Worm (Caenorhabditis elegans) whole organism, L1 larva: ENCODE data around the gene prx-10.

Experiments used
- C34B4.2 ChIP-seq: sonication (generic microtip); optimal IDR thresholded peaks from 2 replicates; lab custom pipeline; 2017; ENCODE audit warnings: mild to moderate bottlenecking, missing genetic modification characterization, missing compliant biosample characterization
- aha-1 ChIP-seq: fragments of 150-350 bp; optimal IDR thresholded peaks from 2 replicates; lab custom pipeline; 2014; ENCODE audit warnings: missing biosample characterization, missing genetic modification characterization
- aly-2 ChIP-seq: fragments of 150-350 bp; optimal IDR thresholded peaks from 2 replicates; lab custom pipeline; 2014; ENCODE audit warnings: missing biosample characterization, missing genetic modification characterization
- ama-1 ChIP-seq: fragments of 150-350 bp; optimal IDR thresholded peaks from 2 replicates; lab custom pipeline; 2014
- blmp-1 ChIP-seq: fragments of 150-350 bp; optimal IDR thresholded peaks from 2 replicates; lab custom pipeline; 2014; ENCODE audit warnings: missing biosample characterization, missing genetic modification characterization
- ceh-8 ChIP-seq: fragments of 200-800 bp; sonication (Bioruptor generic); optimal IDR thresholded peaks from 2 replicates; lab custom pipeline; 2018; ENCODE audit warnings: mild to moderate bottlenecking, missing genetic modification characterization, moderate library complexity, missing compliant biosample characterization
- ceh-82 ChIP-seq, 3 experiments: fragments of 150-350 bp in 1 of 3; sonication (generic microtip) in 2 of 3; optimal IDR thresholded peaks; 2 replicates each; lab custom pipeline; 2014 to 2017; ENCODE audit warnings: missing biosample characterization in 3 of 3, missing genetic modification characterization in 3 of 3
- ceh-88 ChIP-seq: fragments of 200-800 bp; sonication (Bioruptor generic); IDR thresholded peaks from 2 replicates; pipeline ENCODE4 v1.3.6; 2022; ENCODE audit warnings: missing genetic modification characterization, missing compliant biosample characterization
- ces-1 ChIP-seq: fragments of 150-350 bp; optimal IDR thresholded peaks from 2 replicates; lab custom pipeline; 2014; ENCODE audit warnings: missing biosample characterization, missing genetic modification reagents, missing genetic modification characterization
- dpl-1 ChIP-seq, 3 experiments: fragments of 150-350 bp in 2 of 3; sonication (generic microtip) in 1 of 3; optimal IDR thresholded peaks; 2 replicates each; lab custom pipeline; 2014 to 2017; ENCODE audit warnings: missing biosample characterization in 3 of 3, missing genetic modification characterization in 3 of 3, missing genetic modification reagents in 3 of 3
- efl-1 ChIP-seq, 4 experiments: fragments of 150-350 bp; optimal IDR thresholded peaks in 3 of 4; peaks in 1 of 4; 1 replicate in 1 of 4; 2 replicates in 3 of 4; lab custom pipeline; 2014; ENCODE audit warnings: missing biosample characterization in 2 of 4, missing genetic modification characterization in 2 of 4, missing genetic modification reagents in 2 of 4
- efl-3 ChIP-seq: fragments of 200-800 bp; sonication (Bioruptor generic); optimal IDR thresholded peaks from 2 replicates; lab custom pipeline; 2018; ENCODE audit warnings: mild to moderate bottlenecking, missing genetic modification characterization, missing compliant biosample characterization
- egl-13 ChIP-seq: sonication (generic microtip); optimal IDR thresholded peaks from 2 replicates; lab custom pipeline; 2016; ENCODE audit warnings: missing genotype, missing genetic modification reagents, missing genetic modification characterization, missing compliant biosample characterization
- egl-27 ChIP-seq, 2 experiments: fragments of 150-350 bp in 1 of 2; sonication (generic microtip); optimal IDR thresholded peaks; 3 replicates each; lab custom pipeline; 2017 to 2018; ENCODE audit warnings: missing biosample characterization in 2 of 2, missing genetic modification characterization in 2 of 2, missing genetic modification reagents in 2 of 2
- elt-3 ChIP-seq, 6 experiments: fragments of 150-350 bp in 1 of 6; sonication (generic microtip); optimal IDR thresholded peaks; 2 replicates each; lab custom pipeline; 2017 to 2018; ENCODE audit warnings: missing biosample characterization in 6 of 6, missing genetic modification characterization in 6 of 6, inconsistent platforms in 1 of 6
- fkh-8 ChIP-seq: sonication (generic microtip); optimal IDR thresholded peaks from 2 replicates; lab custom pipeline; 2016; ENCODE audit warnings: mild to moderate bottlenecking, missing genetic modification characterization, missing compliant biosample characterization
- grh-1 ChIP-seq: fragments of 200-800 bp; sonication (Bioruptor generic); IDR thresholded peaks from 2 replicates; pipeline ENCODE4 v1.3.6; 2022; ENCODE audit warnings: missing genetic modification reagents, missing genetic modification characterization, missing compliant biosample characterization
- irx-1 ChIP-seq: sonication (generic microtip); optimal IDR thresholded peaks from 2 replicates; lab custom pipeline; 2016; ENCODE audit warnings: missing genetic modification characterization, missing compliant biosample characterization
- isw-1 ChIP-seq: fragments of 200-800 bp; sonication (Bioruptor generic); IDR thresholded peaks from 2 replicates; pipeline ENCODE4 v1.3.6; 2022; ENCODE audit warnings: missing genetic modification characterization, missing compliant biosample characterization
- lin-13 ChIP-seq: fragments of 150-350 bp; optimal IDR thresholded peaks from 2 replicates; lab custom pipeline; 2014; ENCODE audit warnings: missing biosample characterization, missing genetic modification reagents, missing genetic modification characterization
- lin-14 ChIP-seq: fragments of 200-800 bp; sonication (Bioruptor generic); optimal IDR thresholded peaks from 2 replicates; lab custom pipeline; 2018; ENCODE audit warnings: mild to moderate bottlenecking, missing genetic modification characterization, moderate library complexity, missing compliant biosample characterization
- lin-15B ChIP-seq: fragments of 150-350 bp; sonication (generic microtip); optimal IDR thresholded peaks from 3 replicates; lab custom pipeline; 2014; ENCODE audit warnings: missing biosample characterization, missing genetic modification characterization
- lin-35 ChIP-seq, 2 experiments: fragments of 150-350 bp; optimal IDR thresholded peaks; 2 replicates each; lab custom pipeline; 2014; ENCODE audit warnings: missing biosample characterization in 2 of 2, missing genetic modification characterization in 2 of 2, missing genetic modification reagents in 2 of 2
- lin-39 ChIP-seq: fragments of 150-350 bp; optimal IDR thresholded peaks from 2 replicates; lab custom pipeline; 2014; ENCODE audit warnings: missing biosample characterization, missing genetic modification reagents, missing genetic modification characterization
- mef-2 ChIP-seq: fragments of 150-350 bp; optimal IDR thresholded peaks from 2 replicates; lab custom pipeline; 2014; ENCODE audit warnings: missing biosample characterization, missing genetic modification characterization
- mep-1 ChIP-seq: fragments of 150-350 bp; optimal IDR thresholded peaks from 2 replicates; lab custom pipeline; 2014; ENCODE audit warnings: missing biosample characterization, missing genetic modification characterization
- nhr-11 ChIP-seq: fragments of 150-350 bp; optimal IDR thresholded peaks from 2 replicates; lab custom pipeline; 2014; ENCODE audit warnings: missing biosample characterization, missing genetic modification characterization
- nhr-19 ChIP-seq: fragments of 200-800 bp; sonication (Bioruptor generic); conservative IDR thresholded peaks from 2 replicates; pipeline ENCODE4 v1.3.6; 2022; ENCODE audit warnings: missing genetic modification characterization, missing compliant biosample characterization
- nhr-237 ChIP-seq: fragments of 150-350 bp; optimal IDR thresholded peaks from 2 replicates; lab custom pipeline; 2014; ENCODE audit warnings: missing biosample characterization, missing genetic modification characterization
- nhr-47 ChIP-seq: sonication (generic microtip); optimal IDR thresholded peaks from 2 replicates; lab custom pipeline; 2016; ENCODE audit warnings: mild to moderate bottlenecking, missing genetic modification characterization, moderate library complexity, missing compliant biosample characterization
- nhr-71 ChIP-seq: sonication (generic microtip); optimal IDR thresholded peaks from 2 replicates; lab custom pipeline; 2016; ENCODE audit warnings: mild to moderate bottlenecking, missing genetic modification characterization, moderate library complexity, missing compliant biosample characterization
- nhr-76 ChIP-seq: sonication (generic microtip); optimal IDR thresholded peaks from 2 replicates; lab custom pipeline; 2017; ENCODE audit warnings: missing biosample characterization, missing genetic modification characterization
- nhr-77 ChIP-seq: fragments of 150-350 bp; optimal IDR thresholded peaks from 2 replicates; lab custom pipeline; 2014; ENCODE audit warnings: missing biosample characterization, missing genetic modification characterization
- nhr-90 ChIP-seq: sonication (generic microtip); optimal IDR thresholded peaks from 2 replicates; lab custom pipeline; 2016; ENCODE audit warnings: mild to moderate bottlenecking, missing genetic modification characterization, missing compliant biosample characterization; ENCODE audit not compliant: poor library complexity
- pax-3 ChIP-seq: fragments of 200-800 bp; sonication (Bioruptor generic); optimal IDR thresholded peaks from 2 replicates; lab custom pipeline; 2018; ENCODE audit warnings: mild to moderate bottlenecking, missing genetic modification characterization, moderate library complexity, missing compliant biosample characterization
- rnt-1 ChIP-seq: sonication (generic microtip); optimal IDR thresholded peaks from 2 replicates; lab custom pipeline; 2016; ENCODE audit warnings: mild to moderate bottlenecking, missing genetic modification characterization, moderate library complexity, missing compliant biosample characterization
- sptf-1 ChIP-seq: fragments of 150-350 bp; optimal IDR thresholded peaks from 2 replicates; lab custom pipeline; 2014; ENCODE audit warnings: missing biosample characterization, missing genetic modification characterization
- swsn-7 ChIP-seq: sonication (generic microtip); optimal IDR thresholded peaks from 2 replicates; lab custom pipeline; 2016; ENCODE audit warnings: missing genetic modification characterization, missing compliant biosample characterization
- tlp-1 ChIP-seq: fragments of 150-350 bp; optimal IDR thresholded peaks from 2 replicates; lab custom pipeline; 2014; ENCODE audit warnings: missing biosample characterization, missing genetic modification characterization
- unc-130 ChIP-seq: fragments of 150-350 bp; optimal IDR thresholded peaks from 2 replicates; lab custom pipeline; 2017; ENCODE audit warnings: missing biosample characterization, missing genetic modification characterization, inconsistent platforms
- unc-30 ChIP-seq: sonication (generic microtip); optimal IDR thresholded peaks from 2 replicates; lab custom pipeline; 2017; ENCODE audit warnings: missing biosample characterization, missing genetic modification characterization
- unc-86 ChIP-seq: sonication (generic microtip); optimal IDR thresholded peaks from 2 replicates; lab custom pipeline; 2016; ENCODE audit warnings: missing genetic modification characterization, missing compliant biosample characterization
- unc-98 ChIP-seq: fragments of 200-800 bp; sonication (Bioruptor generic); IDR thresholded peaks from 2 replicates; pipeline ENCODE4 v1.3.6; 2022; ENCODE audit warnings: missing genetic modification characterization, missing compliant biosample characterization
- ztf-4 ChIP-seq: fragments of 150-350 bp; optimal IDR thresholded peaks from 2 replicates; lab custom pipeline; 2014; ENCODE audit warnings: missing biosample characterization, missing genetic modification characterization

Gene prx-10

ce11 chrIII:5215375-5215774 is 20.8 kb upstream of the prx-10 start, which contains the start of gene ZC155.4:
Gene ZC155.4, minus strand, starts transcription at chrIII:5215475.
- TF ChIP-seq pax-3 (no peak), nhr-11 (no peak), nhr-47 (no peak), nhr-77 (tag; lab: Kevin White, UChicago) (no peak), egl-27 (tag; optimal IDR thresholded peaks at IDR 0.05; lab: Kevin White, UChicago) (no peak), lin-15B (tag; lab: Kevin White, UChicago) (no peak), lin-13 (no peak), ceh-8 (GFP tag; lab: Kevin White, UChicago) (no peak), lin-39 (no peak), sptf-1 (tag; lab: Kevin White, UChicago) (no peak), fkh-8 (no peak), swsn-7 (tag; lab: Kevin White, UChicago) (no peak), egl-13 (tag; lab: Kevin White, UChicago) (no peak), tlp-1 (tag; lab: Kevin White, UChicago) (no peak)
- TF ChIP-seq, all 84 proteins: peak for 0

ce11 chrIII:5217511-5217910 is 18.7 kb upstream of the prx-10 start, which contains the start of gene cutl-19:
Gene cutl-19, minus strand, starts transcription at chrIII:5217611.
- TF ChIP-seq aha-1 (tag; lab: Kevin White, UChicago): no peak
- TF ChIP-seq efl-1 (optimal IDR thresholded peaks at IDR 0.05; lab: Kevin White, UChicago): no peak
- TF ChIP-seq efl-1 (GFP tag; optimal IDR thresholded peaks at IDR 0.05 in 1 of 2; lab: Kevin White, UChicago): no peak
- no peak for TF ChIP-seq mef-2 (tag; lab: Kevin White, UChicago)
- no peak for TF ChIP-seq fkh-8
- TF ChIP-seq efl-3: no peak
- TF ChIP-seq pax-3: no peak
- no peak for TF ChIP-seq C34B4.2 (tag; lab: Kevin White, UChicago)
- TF ChIP-seq unc-130 (tag; lab: Kevin White, UChicago): no peak
- no peak for TF ChIP-seq rnt-1 (tag; lab: Kevin White, UChicago)

ce11 chrIII:5218687-5219086 is 17.5 kb upstream of the prx-10 start, which contains the start of gene ZC155.2:
Gene ZC155.2, plus strand, starts transcription at chrIII:5218987.
- TF ChIP-seq dpl-1 (GFP tag; optimal IDR thresholded peaks at IDR 0.05; lab: Kevin White, UChicago) (no peak), isw-1 (GFP tag; lab: Robert Waterston, UW) (no peak), nhr-90 (no peak)

DNA sequence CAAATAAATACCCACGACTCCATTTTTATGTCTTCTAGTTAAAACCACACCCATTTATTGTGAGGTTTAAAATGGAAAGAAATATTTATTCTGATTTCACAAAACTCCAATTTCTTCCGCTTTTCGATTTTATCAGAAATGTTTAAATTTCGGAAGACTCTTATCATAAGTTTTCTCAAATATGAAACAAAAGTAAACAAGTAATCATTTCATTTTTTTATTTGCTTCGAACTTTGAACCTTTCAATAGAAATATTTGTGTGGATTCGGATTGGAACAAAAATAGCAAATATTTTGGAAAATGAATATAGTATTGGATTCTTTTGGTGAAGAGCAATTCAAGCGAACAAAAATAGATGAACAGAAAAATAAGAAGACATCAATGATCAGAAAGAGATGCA is 14.4 kb upstream of the prx-10 start:
- TF ChIP-seq grh-1 (GFP tag; lab: Robert Waterston, UW) (no peak), irx-1 (tag; lab: Kevin White, UChicago) (no peak), aly-2 (tag; lab: Kevin White, UChicago) (no peak)

- no peak for TF ChIP-seq efl-1 (optimal IDR thresholded peaks at IDR 0.05; lab: Kevin White, UChicago)
- peak in 1 of 2 experiments; percentile 67 for TF ChIP-seq efl-1 (GFP tag; optimal IDR thresholded peaks at IDR 0.05 in 1 of 2; lab: Kevin White, UChicago)
- peak; percentile 60 for TF ChIP-seq lin-14
- TF ChIP-seq nhr-77 (tag; lab: Kevin White, UChicago): peak; percentile 12
- TF ChIP-seq mep-1 (tag; lab: Kevin White, UChicago): peak; percentile 35
- TF ChIP-seq nhr-71 (tag; lab: Kevin White, UChicago): peak; percentile 8
- no peak for TF ChIP-seq ama-1
- no peak for TF ChIP-seq rnt-1 (tag; lab: Kevin White, UChicago)
- no peak for TF ChIP-seq nhr-237 (tag; lab: Kevin White, UChicago)
These were observed 13.4 kb upstream of the prx-10 start for ce11 chrIII:5222777-5223176.

DNA sequence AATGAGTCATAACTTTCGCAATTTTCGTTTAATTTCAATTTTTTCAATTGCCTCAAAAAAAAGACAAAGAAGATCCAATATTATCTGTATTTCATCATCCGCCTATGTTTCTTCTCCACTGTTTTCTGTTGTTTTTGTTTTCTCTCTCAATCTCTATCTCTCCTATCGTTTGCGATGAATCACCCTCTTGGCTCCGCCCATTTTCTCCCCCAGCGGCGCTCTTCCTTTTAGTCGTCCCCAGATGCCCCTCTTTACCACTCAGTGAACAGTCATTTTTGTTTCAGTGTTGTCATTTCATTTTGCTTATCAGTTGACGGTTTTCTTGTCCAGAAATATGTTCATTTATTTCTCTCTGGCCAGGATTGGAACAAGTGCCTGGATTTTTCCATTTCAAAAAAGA is 11.3 kb upstream of the prx-10 start:
- TF ChIP-seq lin-13 (no peak), lin-35 (GFP tag; optimal IDR thresholded peaks at IDR 0.05; lab: Kevin White, UChicago) (no peak), sptf-1 (tag; lab: Kevin White, UChicago) (no peak), nhr-76 (tag; lab: Kevin White, UChicago) (no peak), rnt-1 (tag; lab: Kevin White, UChicago) (no peak), ztf-4 (tag; lab: Kevin White, UChicago) (no peak), grh-1 (GFP tag; lab: Robert Waterston, UW) (no peak), nhr-11 (no peak), lin-14 (peak; percentile 37), nhr-19 (GFP tag; lab: Robert Waterston, UW) (no peak), ces-1 (GFP tag; lab: Kevin White, UChicago) (no peak), unc-30 (tag; lab: Kevin White, UChicago) (no peak), unc-86 (tag; lab: Kevin White, UChicago) (no peak), blmp-1 (peak; percentile 35), ceh-88 (GFP tag; lab: Robert Waterston, UW) (no peak), elt-3 (tag; optimal IDR thresholded peaks at IDR 0.05; lab: Kevin White, UChicago) (no peak), unc-98 (no peak), ceh-82 (tag; optimal IDR thresholded peaks at IDR 0.05; lab: Kevin White, UChicago) (peak in 1 of 3 experiments; percentile 27)
